Fruit fly (Drosophila melanogaster) whole organism, embryonic: ENCODE data around the gene CG9449.

ENCODE experiments used
- CG14441 ChIP-seq: fragments of 200-800 bp; sonication (Bioruptor generic); IDR thresholded peaks from 2 replicates; pipeline ENCODE4 v1.3.6; 2022; ENCODE audit warnings: missing biosample characterization, missing genetic modification characterization
- CG14710 ChIP-seq: fragments of 200-800 bp; sonication (Bioruptor generic); optimal IDR thresholded peaks from 3 replicates; lab custom pipeline; 2019; ENCODE audit warnings: missing biosample characterization, mild to moderate bottlenecking, missing genetic modification characterization, moderate library complexity
- CG17359 ChIP-seq: fragments of 200-800 bp; sonication (Bioruptor generic); optimal IDR thresholded peaks from 3 replicates; lab custom pipeline; 2018; ENCODE audit warnings: missing biosample characterization, mild to moderate bottlenecking, missing genetic modification characterization, moderate library complexity
- CG17912 ChIP-seq: fragments of 200-800 bp; sonication (Bioruptor generic); optimal IDR thresholded peaks from 2 replicates; lab custom pipeline; 2018; ENCODE audit warnings: missing biosample characterization, mild to moderate bottlenecking, missing genetic modification characterization
- CG3838 ChIP-seq: fragments of 200-800 bp; sonication (Bioruptor generic); optimal IDR thresholded peaks from 3 replicates; lab custom pipeline; 2016; ENCODE audit warnings: missing biosample characterization, missing genetic modification characterization
- CG42726 ChIP-seq: fragments of 200-800 bp; sonication (Bioruptor generic); IDR thresholded peaks from 2 replicates; pipeline ENCODE4 v1.3.6; 2022; ENCODE audit warnings: missing biosample characterization, missing genetic modification characterization; ENCODE audit not compliant: partially characterized antibody
- CG4854 ChIP-seq: fragments of 200-800 bp; sonication (Bioruptor generic); optimal IDR thresholded peaks from 2 replicates; lab custom pipeline; 2016; ENCODE audit warnings: missing biosample characterization, missing genetic modification characterization, inconsistent platforms
- GATAe ChIP-seq: fragments of 200-800 bp; sonication (Bioruptor generic); conservative IDR thresholded peaks from 2 replicates; pipeline ENCODE4 v1.3.6; 2022; ENCODE audit warnings: missing biosample characterization, missing genetic modification characterization
- NC2β ChIP-seq: fragments of 200-800 bp; sonication (Bioruptor generic); optimal IDR thresholded peaks from 2 replicates; lab custom pipeline; 2016; ENCODE audit warnings: missing biosample characterization, missing genetic modification characterization
- Opbp ChIP-seq: fragments of 200-800 bp; sonication (Bioruptor generic); IDR thresholded peaks from 3 replicates; pipeline ENCODE4 v1.3.6; 2022; ENCODE audit warnings: missing biosample characterization, missing genetic modification characterization; ENCODE audit not compliant: partially characterized antibody
- Rx ChIP-seq: fragments of 200-800 bp; sonication (Bioruptor generic); IDR thresholded peaks from 2 replicates; pipeline ENCODE4 v1.3.6; 2022; ENCODE audit warnings: missing biosample characterization, missing genetic modification characterization
- Taf1 ChIP-seq: fragments of 200-800 bp; sonication (Bioruptor generic); IDR thresholded peaks from 2 replicates; pipeline ENCODE4 v1.3.6; 2022; ENCODE audit warnings: missing biosample characterization, missing genetic modification characterization
- cg ChIP-seq: fragments of 200-800 bp; sonication (Bioruptor generic); optimal IDR thresholded peaks from 3 replicates; lab custom pipeline; 2019; ENCODE audit warnings: missing biosample characterization, mild to moderate bottlenecking, missing genetic modification characterization, moderate library complexity
- kah ChIP-seq: fragments of 200-800 bp; sonication (Bioruptor generic); optimal IDR thresholded peaks from 2 replicates; lab custom pipeline; 2018; ENCODE audit warnings: missing biosample characterization, mild to moderate bottlenecking, missing genetic modification characterization

DNA sequence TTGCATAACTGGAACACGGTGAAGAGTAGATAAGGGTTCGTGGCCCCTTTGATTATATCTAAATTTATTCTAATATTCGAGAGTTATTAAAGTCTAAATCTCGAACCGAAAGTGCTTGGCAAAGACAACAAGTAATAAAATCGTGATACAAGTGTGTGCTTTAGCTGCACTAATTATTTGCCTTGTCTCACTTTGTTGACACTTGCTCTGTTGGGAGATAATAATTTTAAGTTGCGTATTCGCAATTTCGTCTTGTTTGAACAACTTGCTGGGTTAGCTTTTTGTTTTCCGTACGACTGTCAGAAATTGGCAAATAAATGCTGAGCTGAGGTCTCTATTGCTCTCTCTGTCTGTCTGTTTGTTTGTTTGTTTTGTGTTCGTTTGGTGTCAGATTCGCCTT, 7.2 kb upstream of the CG9449 start:
- TF ChIP-seq NC2β (GFP tag; lab: Kevin White, UChicago) (no peak), CG17912 (no peak), Opbp (GFP tag; lab: Robert Waterston, UW) (no peak), CG3838 (no peak), CG14710 (tag; lab: Kevin White, UChicago) (no peak), kah (GFP tag; lab: Kevin White, UChicago) (no peak), CG42726 (GFP tag; lab: Robert Waterston, UW) (no peak), CG14441 (no peak), cg (GFP tag; lab: Kevin White, UChicago) (no peak), CG17359 (tag; lab: Kevin White, UChicago) (no peak), Taf1 (GFP tag; lab: Robert Waterston, UW) (no peak), Rx (GFP tag; lab: Robert Waterston, UW) (no peak), CG4854 (GFP tag; lab: Kevin White, UChicago) (no peak), GATAe (no peak)
